Worm (Caenorhabditis elegans): Measurements from ENCODE around the gene C01G6.4.

The C01G6.4 gene

ce11 chrII:9262845-9263402, 9.9 kb downstream of the C01G6.4 start:
- TF ChIP-seq ztf-18 (tag; optimal IDR thresholded peaks at IDR 0.05) (no peak), hrde-1 (tag; optimal IDR thresholded peaks at IDR 0.05; ENCODE audit: borderline replicate concordance) (no peak), zfh-2 (GFP tag; conservative IDR thresholded peaks at IDR 0.05) (0 out of 2 replicates have a peak, but pooled peaks have one; percentile 9), madf-3 (GFP tag; IDR thresholded peaks at IDR 0.05) (no peak), xnd-1 (tag; optimal IDR thresholded peaks at IDR 0.05) (no peak), lin-40 (tag; optimal IDR thresholded peaks at IDR 0.05) (no peak), let-607 (tag; optimal IDR thresholded peaks at IDR 0.05) (no peak)

- TF ChIP-seq F55B11.4 (tag; optimal IDR thresholded peaks at IDR 0.05; ENCODE audit: borderline replicate concordance, insufficient read depth) (no peak), zim-3 (tag; optimal IDR thresholded peaks at IDR 0.05) (no peak), rec-8 (tag; optimal IDR thresholded peaks at IDR 0.05) (no peak), zfh-2 (GFP tag; conservative IDR thresholded peaks at IDR 0.05) (0 out of 2 replicates have a peak, but pooled peaks have one; percentile 28), B0336.3 (GFP tag; IDR thresholded peaks at IDR 0.05) (no peak), unc-130 (GFP tag; optimal IDR thresholded peaks at IDR 0.05) (no peak)
These were observed 10.8 kb downstream of the C01G6.4 start, which contains the start of gene aqp-2 for ce11 chrII:9261931-9262562. Gene aqp-2, minus strand, starts transcription at chrII:9261981.

ce11 chrII:9261403-9261802, 11.4 kb downstream of the C01G6.4 start:
- TF ChIP-seq ceh-27 (GFP tag; optimal IDR thresholded peaks at IDR 0.05): no peak
- TF ChIP-seq nfya-1 (tag; optimal IDR thresholded peaks at IDR 0.05; ENCODE audit: borderline replicate concordance, insufficient read depth): no peak
- no peak for TF ChIP-seq pha-4 (tag; optimal IDR thresholded peaks at IDR 0.05)
- no peak for TF ChIP-seq lin-54 (GFP tag; optimal IDR thresholded peaks at IDR 0.05)
- no peak for TF ChIP-seq Y79H2A.3 (GFP tag; conservative IDR thresholded peaks at IDR 0.05)
- TF ChIP-seq bed-2 (GFP tag; IDR thresholded peaks at IDR 0.05): no peak
- TF ChIP-seq hrde-1 (tag; optimal IDR thresholded peaks at IDR 0.05; ENCODE audit: borderline replicate concordance): no peak
- TF ChIP-seq ekl-4 (GFP tag; IDR thresholded peaks at IDR 0.05): no peak
- TF ChIP-seq attf-6 (GFP tag; IDR thresholded peaks at IDR 0.05): no peak
- no peak for TF ChIP-seq hsf-1 (GFP tag; IDR thresholded peaks at IDR 0.05)
- TF ChIP-seq ztf-25 (GFP tag; IDR thresholded peaks at IDR 0.05): no peak
- TF ChIP-seq mel-28 (tag; optimal IDR thresholded peaks at IDR 0.05; ENCODE audit: borderline replicate concordance): no peak
- TF ChIP-seq snpc-4 (GFP tag; optimal IDR thresholded peaks at IDR 0.05): no peak
- no peak for TF ChIP-seq snpc-4 (tag; optimal IDR thresholded peaks at IDR 0.05)
- no peak for TF ChIP-seq F33H1.4 (GFP tag; IDR thresholded peaks at IDR 0.05)

- TF ChIP-seq B0019.2 (GFP tag; conservative IDR thresholded peaks at IDR 0.05) (no peak), ZK185.1 (tag; optimal IDR thresholded peaks at IDR 0.05; ENCODE audit: poor library complexity, severe bottlenecking) (no peak), attf-6 (GFP tag; IDR thresholded peaks at IDR 0.05) (no peak), let-607 (tag; optimal IDR thresholded peaks at IDR 0.05) (no peak), ama-1 (optimal IDR thresholded peaks at IDR 0.05) (no peak), ama-1 (GFP tag; optimal IDR thresholded peaks at IDR 0.05) (no peak), hlh-12 (tag; optimal IDR thresholded peaks at IDR 0.05) (no peak), lin-54 (GFP tag; optimal IDR thresholded peaks at IDR 0.05) (no peak), C17E4.6 (GFP tag; IDR thresholded peaks at IDR 0.05) (no peak), ceh-58 (GFP tag; IDR thresholded peaks at IDR 0.05) (no peak), unc-62 (GFP tag; optimal IDR thresholded peaks at IDR 0.05) (no peak)
These were observed 12.8 kb downstream of the C01G6.4 start for ce11 chrII:9260026-9260425.
